Fruit fly (Drosophila melanogaster) ovary, adult (tissue): ENCODE results near the gene CG1116.
A peak's percentile ranks its signal among the peaks of the same experiment; 100 is the strongest.

ENCODE experiments used
- CG17801 ChIP-seq: fragments of 200-800 bp; optimal IDR thresholded peaks from 2 replicates; lab custom pipeline; 2019; ENCODE audit warnings: missing biosample characterization, mild to moderate bottlenecking, missing genetic modification characterization, moderate library complexity; ENCODE audit not compliant: partially characterized antibody

CG1116 gene

dm6 chr3R:5249308-5249707, 29.9 kb downstream of the CG1116 start:
- TF ChIP-seq CG17801 (GFP tag; lab: Kevin White, UChicago): no peak

DNA sequence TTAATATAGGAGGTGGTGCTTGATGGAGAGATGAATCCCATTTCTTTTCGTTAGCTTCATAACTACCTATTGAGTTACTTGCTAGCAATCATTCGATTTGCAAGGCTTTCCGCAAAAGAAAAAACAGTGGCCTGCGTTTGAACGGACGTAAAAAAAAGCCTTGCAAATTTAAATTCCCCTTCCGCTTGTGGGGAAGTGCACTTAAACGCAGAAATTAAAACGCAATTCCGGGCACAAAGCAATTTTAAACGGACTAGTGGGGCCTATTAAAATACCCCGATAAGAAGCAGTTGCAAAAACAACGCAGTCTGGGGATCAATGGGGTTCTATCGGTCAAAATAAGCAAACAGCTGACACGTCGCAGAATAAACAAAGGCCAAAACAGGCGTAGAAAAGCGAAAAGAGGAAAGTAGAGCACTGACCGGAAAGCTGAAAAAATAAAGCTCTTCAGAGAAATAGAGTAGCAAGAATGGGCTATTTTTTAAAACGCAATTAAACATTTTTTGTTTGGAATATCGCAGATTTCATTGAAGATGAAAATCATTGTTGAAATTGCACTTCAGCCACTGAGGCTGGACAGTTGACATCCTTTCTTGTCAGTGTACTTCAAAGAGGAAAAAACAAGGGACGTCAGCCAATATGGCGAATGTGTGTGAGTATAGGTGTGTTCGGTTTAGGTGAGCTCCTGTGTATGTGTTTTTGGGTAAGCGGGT, 31.2 kb downstream of the CG1116 start:
- TF ChIP-seq CG17801 (GFP tag; lab: Kevin White, UChicago): peak; percentile 50

DNA sequence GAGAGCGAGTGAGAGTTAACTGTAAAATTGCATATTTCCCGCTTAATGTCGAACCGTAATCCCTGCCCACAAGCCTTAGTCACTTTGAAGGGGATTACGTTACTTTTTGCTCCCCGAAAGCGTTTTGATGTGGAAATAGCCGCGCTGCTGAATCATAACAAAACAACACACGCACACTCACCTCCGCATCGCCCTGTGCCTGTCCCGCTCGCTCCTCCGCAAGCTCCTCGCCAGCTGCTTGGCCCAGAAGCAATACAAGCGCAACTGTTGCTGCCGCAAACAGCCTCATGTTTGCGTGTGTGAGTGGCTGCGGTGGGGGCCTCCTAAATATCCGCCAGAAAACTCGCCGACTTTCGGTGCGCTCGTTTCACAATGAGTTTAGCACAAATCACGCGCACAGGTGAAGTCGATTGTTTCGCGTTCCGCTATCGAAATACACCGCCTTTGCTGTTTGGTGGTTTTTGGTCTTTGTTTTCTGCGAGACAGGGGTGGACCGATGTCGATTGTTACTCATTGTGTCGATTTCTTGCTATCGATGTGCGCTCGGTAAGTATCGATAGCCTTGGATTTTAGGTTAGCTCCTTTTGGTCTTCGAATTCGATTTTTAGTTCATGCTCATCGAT, 31.9 kb downstream of the CG1116 start, which contains the start of gene CtsF:
Gene CtsF (minus strand): TSS at position 503 of the 623 bp plus-strand sequence.
- peak; percentile 77 for TF ChIP-seq CG17801 (GFP tag; lab: Kevin White, UChicago)

- TF ChIP-seq CG17801 (GFP tag; lab: Kevin White, UChicago): no peak
Observed at dm6 chr3R:5252853-5253252, 33.4 kb downstream of the CG1116 start, which contains the start of gene CG1113. TSS of gene CG1113 (plus strand) at chr3R:5253153.

DNA sequence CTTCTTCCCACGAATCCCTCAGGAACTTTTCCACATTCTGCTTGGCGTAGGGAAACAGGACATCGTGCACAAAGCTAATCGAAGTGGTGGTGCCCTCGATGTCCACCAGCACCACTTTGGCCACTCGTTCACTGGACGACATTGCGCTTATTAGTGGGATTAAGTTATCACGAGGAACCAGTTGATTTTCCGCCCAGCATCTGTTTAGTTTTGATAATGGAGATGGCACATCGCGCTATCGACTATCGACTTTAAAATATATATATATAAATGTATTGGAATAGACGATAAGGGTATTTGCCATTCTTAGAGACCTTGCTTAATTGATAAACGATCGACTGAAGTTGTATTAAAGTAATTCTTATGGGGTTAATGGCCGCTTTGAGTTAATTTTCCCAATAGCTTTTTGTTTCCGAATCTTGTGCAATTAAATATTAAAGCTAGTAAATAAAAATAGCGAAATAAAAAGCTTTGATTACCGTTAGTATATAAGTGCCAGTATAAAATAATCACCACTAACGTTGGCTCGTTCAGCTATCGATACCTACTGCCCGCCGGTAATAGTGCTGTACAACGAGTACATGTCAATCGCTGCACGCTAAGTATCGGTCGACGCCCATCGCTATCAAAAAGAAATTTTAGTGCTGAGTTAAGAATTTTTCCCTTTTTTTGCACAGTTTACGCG, 37.1 kb downstream of the CG1116 start, which contains the start of the genes Enoph and Hph:
Gene Enoph (minus strand): TSS at position 220 of the 685 bp plus-strand sequence.
Gene Hph (plus strand): TSS at position 576 of the 685 bp plus-strand sequence.
- TF ChIP-seq CG17801 (GFP tag; lab: Kevin White, UChicago): no peak

DNA sequence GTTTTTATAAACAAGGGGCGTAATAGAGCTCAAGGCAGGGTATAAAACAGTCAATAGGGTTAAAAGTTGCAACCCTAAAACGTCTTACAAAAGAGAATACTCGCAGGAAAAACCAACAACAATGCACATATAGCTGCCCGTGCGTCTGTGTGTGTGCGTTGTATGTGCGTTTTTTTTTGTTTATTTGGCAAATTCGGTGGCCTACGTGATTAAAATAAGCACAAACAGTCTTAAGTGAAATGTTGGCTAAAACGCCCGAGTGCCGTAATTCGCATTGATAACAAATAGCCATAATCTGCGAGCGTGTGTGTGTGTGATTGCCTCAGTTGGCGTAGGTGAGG, 37.7 kb downstream of the CG1116 start:
- TF ChIP-seq CG17801 (GFP tag; lab: Kevin White, UChicago): no peak

- TF ChIP-seq CG17801 (GFP tag; lab: Kevin White, UChicago): no peak
Observed at dm6 chr3R:5261262-5261661, 41.8 kb downstream of the CG1116 start.

dm6 chr3R:5261996-5262535, 42.6 kb downstream of the CG1116 start:
- no peak for TF ChIP-seq CG17801 (GFP tag; lab: Kevin White, UChicago)

DNA sequence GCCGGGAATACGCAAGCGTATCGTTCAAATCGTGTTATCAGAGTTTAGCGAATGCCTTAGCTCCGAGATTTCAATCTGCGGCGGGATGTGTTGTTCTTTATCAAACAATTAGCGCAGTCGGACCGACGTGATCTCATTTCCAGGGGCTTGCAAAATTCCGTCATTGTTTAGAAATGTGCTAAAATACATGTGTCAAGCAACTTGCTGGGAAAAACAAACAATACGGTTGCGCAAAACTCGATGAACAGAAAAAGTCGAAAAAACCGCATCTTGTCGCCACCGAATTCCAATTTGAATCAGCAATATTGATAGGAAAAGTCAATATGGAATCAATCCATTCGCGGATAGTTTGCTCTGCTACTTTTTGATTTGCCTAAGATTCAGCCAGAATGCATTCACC, 43.1 kb downstream of the CG1116 start, which contains the start of gene Tim17a2:
Gene Tim17a2 (minus strand): TSS at position 101 of the 400 bp plus-strand sequence.
- TF ChIP-seq CG17801 (GFP tag; lab: Kevin White, UChicago): no peak

- TF ChIP-seq CG17801 (GFP tag; lab: Kevin White, UChicago): peak; percentile 73
Observed at dm6 chr3R:5263311-5264250, 44.1 kb downstream of the CG1116 start.

DNA sequence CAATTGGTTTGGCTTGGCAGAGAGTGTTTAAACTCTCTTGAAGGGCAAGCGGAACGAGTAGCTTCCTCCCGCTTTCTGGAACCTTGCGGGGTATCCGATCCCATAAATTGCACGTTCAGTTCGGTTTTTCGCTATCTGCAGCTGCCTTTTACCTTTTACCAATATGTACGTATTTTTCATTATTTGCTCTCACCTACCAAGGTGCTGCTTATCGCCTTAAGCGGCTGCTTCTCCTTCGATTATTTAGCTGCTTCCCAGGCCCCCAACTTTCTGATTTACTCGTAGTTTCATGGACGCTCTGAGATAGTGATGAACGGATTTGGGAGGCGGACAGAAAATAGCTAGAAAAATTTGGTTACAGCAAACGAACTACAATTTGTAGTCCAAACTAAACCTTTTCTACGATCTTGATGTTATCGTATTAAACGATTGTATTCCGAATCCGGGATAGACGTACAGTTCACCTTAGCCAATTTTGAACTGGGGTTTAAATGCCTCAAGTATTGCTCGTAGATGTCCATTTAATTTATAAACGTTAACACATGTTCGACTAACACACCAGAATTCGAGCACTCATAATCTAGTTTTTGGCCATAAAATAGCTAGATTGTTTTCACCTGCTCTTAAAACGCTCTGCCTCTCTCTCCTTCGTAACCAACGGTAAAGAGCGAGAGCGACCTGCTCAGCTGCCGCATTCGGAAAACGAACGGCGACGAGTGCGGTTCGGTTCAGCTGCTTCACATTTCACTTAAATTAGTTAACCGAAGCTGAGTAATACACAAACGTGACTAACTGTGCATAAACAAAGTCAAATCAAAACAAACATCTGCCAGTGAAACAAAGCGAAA, 45.0 kb downstream of the CG1116 start:
- peak; percentile 45 for TF ChIP-seq CG17801 (GFP tag; lab: Kevin White, UChicago)

DNA sequence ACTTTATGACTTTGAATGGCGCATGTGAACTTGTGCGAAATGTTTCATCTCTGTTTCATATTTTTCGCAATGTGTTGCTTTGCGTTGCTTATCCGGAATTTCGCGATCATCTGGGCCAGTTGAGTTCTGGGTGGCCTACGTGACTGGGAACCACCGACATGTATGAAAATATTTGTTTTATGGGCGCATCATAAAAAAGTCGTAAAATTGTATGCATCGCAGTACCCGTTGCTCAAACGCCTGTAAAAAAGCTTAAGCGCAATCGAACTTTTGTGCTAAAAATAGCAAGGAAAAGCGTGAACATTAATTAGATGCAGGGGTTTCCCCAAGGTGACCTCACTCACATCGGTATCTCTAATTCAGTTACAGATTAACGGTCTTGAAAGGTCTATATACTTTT, 46.8 kb downstream of the CG1116 start:
- no peak for TF ChIP-seq CG17801 (GFP tag; lab: Kevin White, UChicago)

- TF ChIP-seq CG17801 (GFP tag; lab: Kevin White, UChicago): no peak
Observed at dm6 chr3R:5268495-5268894, 49.0 kb downstream of the CG1116 start.
